Worm (Caenorhabditis elegans): ENCODE measurements around the gene trpa-1.
"Not testable (repeated sequence)": the region's sequence is repeated elsewhere in the genome, so short reads cannot be mapped to it uniquely, and the experiment has no call there.

The trpa-1 gene

DNA sequence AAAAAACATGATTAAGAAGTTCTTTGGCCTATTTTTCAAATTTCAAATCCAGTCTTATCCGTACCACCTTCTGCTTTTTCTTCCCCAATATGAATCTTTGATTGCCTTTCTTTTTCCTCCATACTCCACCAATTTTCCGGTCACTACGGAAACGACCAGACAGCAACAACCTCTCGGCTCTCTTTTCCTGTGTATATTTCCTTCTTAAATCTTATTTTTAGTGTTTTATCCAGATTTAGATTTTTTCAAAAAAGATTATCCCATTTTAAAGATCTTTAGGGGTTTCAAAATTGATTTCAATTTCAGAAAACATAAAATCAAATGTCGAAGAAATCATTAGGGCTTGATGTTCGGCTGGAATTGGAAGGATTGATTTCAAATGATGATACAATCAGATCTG is at the start of gene trpa-1:
Gene trpa-1 (plus strand): TSS at position 301 of the 400 bp plus-strand sequence.
- TF ChIP-seq unc-62 (GFP tag; optimal IDR thresholded peaks at IDR 0.05), result no peak

DNA sequence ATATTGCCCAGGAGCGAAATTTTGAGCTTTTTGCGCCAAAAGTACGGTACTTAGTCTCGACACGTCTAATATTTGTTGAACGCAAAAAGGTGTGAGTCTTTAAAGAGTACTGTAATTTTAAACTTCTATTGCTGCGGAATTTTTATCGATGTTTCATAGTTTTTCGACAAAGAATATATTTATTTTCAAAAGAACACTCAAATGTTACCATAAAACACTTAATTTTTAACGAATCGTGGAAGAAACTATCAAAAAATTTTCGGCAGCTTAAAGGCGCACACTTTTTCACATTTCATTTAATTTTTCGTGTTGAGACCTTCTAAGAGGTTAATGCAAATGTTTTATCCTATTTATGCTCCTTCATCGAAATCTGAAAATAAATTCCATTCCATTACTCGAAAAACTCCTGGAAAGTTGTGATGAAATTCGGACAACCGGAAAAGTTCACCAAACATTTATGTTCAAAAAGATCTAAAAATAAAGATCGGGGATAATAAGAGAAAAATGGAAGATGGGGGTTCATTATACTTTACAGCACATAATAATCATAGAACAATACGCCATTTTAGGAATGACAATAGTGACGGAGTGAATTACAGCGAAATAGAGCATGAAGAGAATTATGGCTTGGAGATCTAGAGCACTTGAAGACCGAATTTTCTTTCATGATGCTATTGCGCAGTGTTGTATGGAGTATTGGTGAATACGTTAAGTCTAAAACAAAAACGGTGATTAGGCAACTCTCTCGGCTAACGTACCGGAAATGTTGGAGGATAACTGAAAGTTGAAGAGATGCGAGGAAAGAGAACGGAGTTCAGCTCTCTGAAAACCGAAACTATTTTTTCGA is 44.0 kb upstream of the trpa-1 start:
- no peak for TF ChIP-seq unc-62 (GFP tag; optimal IDR thresholded peaks at IDR 0.05)

DNA sequence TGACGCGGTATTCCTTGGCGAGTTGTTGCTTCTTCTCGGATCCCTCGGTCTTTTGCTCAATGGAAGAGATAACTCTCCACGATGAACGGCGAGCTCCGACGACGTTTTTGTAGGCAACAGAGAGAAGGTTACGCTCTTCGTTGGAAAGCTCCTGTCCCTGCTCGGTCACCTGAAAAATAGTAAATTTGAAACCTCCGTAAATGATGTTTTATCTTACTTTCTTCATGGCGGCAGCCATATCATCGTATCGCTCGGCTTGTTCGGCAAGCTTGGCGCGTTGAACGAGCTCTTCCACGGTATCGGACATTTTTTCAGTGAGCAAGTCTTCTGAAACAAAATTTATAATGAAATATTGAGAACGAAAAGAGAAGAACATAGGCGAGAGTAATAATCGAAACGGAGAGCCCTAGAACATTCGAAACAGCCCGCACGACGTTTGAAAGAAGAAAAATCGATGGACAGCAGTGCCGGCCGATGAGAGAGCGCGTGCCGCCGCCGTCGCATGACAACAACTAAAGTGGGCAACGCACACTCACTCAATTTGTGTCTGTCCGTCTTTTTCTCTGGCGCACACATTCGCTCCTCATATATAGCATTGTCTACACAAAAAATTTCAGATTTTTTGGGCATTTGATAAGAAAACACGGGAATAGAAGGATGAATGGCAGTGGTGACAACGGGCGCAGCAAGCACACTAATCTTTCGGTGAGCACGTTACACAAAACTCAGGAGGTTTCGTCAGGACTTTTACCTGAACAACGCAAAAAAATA is 42.5 kb upstream of the trpa-1 start, which contains the start of the genes par-5 and M117.3:
Gene par-5 (minus strand): TSS at position 334 of the 771 bp plus-strand sequence.
Gene M117.3 (plus strand): TSS at position 616 of the 771 bp plus-strand sequence.
- TF ChIP-seq unc-62 (GFP tag; optimal IDR thresholded peaks at IDR 0.05), result no peak

DNA sequence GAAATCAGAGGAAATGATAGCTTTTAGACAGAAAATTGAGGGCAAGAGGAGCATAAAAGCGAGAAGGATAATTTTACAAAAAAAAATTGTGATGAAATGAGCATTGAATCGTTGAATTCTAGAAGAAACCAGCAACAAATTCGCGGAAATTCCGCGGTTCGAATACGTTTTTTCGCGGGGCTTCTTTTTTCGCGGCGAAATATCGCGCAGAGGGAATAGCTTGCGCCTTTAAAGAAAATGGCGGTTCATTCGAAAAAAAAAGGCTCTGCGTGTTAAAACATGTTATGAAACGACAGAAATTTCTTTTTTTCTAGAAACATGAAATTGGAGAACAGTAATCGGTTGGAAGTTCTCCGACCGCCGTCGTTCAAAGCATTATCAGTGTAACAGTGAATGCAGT is 41.9 kb upstream of the trpa-1 start:
- TF ChIP-seq unc-62 (GFP tag; optimal IDR thresholded peaks at IDR 0.05), result no peak

DNA sequence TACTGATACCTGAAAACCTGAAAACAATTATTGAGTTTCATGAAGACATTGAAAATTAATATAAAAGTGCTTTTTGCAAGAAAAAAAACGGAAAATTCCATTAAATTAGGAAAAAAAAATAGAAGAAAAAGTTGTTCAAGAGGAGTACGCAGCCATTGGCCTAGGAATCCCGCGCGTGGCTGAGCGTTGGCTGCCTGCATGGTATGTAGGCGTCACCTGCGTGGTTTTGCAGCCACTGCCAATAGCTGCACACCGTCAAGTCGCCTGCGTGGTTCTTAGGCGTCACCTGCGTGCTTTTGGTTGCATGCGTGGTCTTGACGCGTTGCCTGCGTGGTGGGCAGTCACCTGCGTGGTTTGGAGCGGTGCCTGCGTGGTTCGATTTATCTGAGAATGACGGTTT is 36.3 kb upstream of the trpa-1 start, which contains the start of gene M117.6:
Gene M117.6 (minus strand): TSS at position 101 of the 400 bp plus-strand sequence.
- not testable (repeated sequence) for TF ChIP-seq unc-62 (GFP tag; optimal IDR thresholded peaks at IDR 0.05)

DNA sequence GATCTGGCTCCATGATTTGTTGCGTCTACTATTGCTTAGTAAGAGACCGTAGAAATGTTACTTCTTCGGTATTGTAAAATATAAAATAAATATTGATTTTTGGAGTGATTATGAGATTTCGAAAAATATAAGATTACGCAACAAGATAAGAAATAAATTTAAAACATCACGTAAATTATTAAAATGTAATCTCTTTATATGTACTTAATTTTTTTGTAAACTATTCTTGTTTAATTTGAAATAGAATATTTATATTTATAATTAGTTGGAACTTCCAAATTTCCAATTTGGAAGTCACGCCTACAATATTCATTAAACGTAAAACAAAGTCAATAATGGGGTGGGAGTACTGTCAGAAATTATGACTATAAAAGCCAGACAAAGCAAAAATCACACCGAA is 30.9 kb upstream of the trpa-1 start, which contains the start of gene M117.4:
Gene M117.4 (minus strand): TSS at position 101 of the 400 bp plus-strand sequence.
- TF ChIP-seq unc-62 (GFP tag; optimal IDR thresholded peaks at IDR 0.05), result no peak

DNA sequence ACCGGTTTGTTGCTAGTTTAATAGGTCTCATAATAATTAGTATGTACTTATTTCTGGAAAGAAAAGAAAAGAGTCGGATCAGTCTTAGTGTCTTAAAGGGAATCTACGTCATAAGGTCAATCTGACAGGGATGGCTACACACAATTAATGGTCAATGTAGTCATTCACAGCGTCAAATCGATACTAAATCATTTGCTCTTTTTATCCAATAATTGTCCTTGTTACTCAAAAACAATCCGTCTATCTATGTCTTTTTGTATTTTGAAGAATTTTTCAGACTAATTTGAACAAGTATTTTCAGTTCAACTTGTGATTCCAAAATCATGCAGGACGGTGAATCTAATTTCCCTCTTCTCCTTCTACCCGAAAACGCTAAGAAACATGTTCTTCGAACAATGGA is 25.7 kb upstream of the trpa-1 start, which contains the start of gene fbxb-3:
Gene fbxb-3 (plus strand): TSS at position 301 of the 400 bp plus-strand sequence.
- TF ChIP-seq unc-62 (GFP tag; optimal IDR thresholded peaks at IDR 0.05), result no peak

DNA sequence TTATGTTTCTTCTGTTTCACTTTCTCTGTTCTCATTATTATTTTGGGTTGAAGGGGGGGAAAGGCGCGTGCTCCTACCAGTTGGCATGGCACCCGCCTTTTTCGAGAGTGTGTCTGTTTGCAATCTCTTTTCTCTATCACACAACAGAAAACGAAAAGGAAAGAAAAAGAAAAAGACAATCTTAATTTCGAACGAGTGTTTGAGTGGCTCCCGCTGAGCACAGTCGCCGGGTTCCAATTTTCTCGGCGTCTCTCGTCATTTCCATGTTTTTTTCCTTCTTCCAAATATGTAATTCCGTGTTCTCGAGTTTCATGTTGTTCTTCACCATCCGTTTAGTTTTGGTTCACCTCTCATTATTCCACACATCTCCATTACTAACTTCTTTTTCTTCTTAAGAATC is 22.2 kb upstream of the trpa-1 start, which contains the start of gene F38H4.3:
Gene F38H4.3 (plus strand): TSS at position 301 of the 400 bp plus-strand sequence.
- TF ChIP-seq unc-62 (GFP tag; optimal IDR thresholded peaks at IDR 0.05), result no peak

DNA sequence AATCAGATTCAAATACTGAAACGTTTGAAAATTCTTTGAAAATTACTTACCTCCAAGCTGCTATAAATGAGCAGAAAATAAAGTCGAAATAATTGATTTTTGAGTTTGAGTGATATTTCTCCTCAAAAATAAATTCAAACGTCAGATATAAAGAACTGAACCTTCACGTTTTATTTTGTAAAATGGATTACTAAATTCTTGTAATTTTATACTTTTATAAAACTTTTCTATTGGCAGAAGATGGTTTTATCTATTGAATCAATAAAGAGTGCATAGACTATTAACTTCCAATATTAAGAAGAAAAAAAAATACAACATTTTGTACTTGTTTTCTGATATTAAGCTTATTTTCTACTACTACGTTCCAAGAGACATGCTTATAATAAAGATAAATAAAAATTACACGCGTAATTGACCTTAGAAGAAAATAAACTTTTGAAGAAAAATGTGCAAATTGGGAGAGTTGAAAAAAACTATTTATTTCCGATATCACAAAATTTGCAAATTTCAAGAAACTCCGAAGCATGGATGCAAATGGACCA is 16.5 kb upstream of the trpa-1 start, which contains the start of the genes F38H4.6 and F38H4.4:
Gene F38H4.6 (minus strand): TSS at position 101 of the 542 bp plus-strand sequence.
Gene F38H4.4 (plus strand): TSS at position 492 of the 542 bp plus-strand sequence.
- TF ChIP-seq unc-62 (GFP tag; optimal IDR thresholded peaks at IDR 0.05), result no peak

DNA sequence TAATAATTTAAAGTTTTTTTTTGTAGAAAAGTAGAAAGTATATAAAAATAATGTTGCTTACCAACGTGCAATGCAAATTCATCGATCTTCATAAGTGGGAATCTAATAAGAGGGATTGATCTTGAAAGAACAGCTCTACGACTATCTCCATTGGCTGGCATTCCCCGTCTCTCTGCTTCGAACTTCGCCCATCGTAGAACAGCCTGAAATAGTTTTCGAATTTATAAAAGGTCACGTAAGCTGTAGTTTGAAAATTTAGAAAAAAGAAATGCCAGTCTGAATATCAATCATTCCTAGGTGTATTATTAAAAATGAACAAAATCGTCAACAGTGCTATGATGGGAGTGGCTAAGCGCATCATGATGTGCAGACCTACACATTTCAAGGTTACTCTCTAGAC is 12.4 kb upstream of the trpa-1 start, which contains the start of gene F38H4.5:
Gene F38H4.5 (plus strand): TSS at position 301 of the 400 bp plus-strand sequence.
- no peak for TF ChIP-seq unc-62 (GFP tag; optimal IDR thresholded peaks at IDR 0.05)

DNA sequence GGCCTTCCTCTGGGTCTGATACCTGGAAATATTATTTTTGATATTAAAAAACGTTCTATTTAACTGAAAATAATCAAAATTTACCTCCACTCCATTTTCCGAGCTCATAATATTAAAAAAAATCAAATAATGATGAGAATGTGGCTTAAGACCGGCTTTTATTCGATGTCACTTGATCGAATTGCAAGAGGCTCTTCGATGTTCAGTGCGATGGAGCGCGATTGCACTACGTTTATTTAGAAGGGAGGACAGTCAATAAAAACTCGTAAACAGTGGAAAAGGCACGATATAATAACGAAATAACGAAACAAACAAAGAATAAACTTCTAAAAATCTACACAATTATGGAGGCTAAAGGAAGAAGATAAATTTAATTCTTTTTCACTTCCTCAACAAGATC is 9.5 kb upstream of the trpa-1 start, which contains the start of gene tag-30:
Gene tag-30 (minus strand): TSS at position 383 of the 400 bp plus-strand sequence.
- no peak for TF ChIP-seq unc-62 (GFP tag; optimal IDR thresholded peaks at IDR 0.05)

DNA sequence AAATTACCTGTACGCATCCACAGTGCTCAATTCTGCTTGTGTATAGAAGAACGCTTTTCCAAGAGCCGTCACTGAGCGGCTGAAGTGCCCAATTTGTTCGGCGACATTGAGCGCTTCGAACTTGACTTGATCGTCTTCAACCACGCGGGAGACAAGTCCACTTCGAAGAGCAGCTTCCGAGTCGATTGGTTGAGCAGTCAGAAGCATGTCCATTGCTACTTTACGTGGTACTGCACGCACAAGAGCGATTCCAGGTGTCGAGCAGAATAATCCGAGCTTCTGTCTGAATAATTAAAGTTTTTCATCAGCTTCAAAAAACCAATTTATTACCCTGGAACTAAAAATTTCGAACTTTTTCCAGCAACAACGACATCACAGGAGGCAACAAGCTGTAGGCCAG is 8.9 kb upstream of the trpa-1 start:
- TF ChIP-seq unc-62 (GFP tag; optimal IDR thresholded peaks at IDR 0.05), result no peak

DNA sequence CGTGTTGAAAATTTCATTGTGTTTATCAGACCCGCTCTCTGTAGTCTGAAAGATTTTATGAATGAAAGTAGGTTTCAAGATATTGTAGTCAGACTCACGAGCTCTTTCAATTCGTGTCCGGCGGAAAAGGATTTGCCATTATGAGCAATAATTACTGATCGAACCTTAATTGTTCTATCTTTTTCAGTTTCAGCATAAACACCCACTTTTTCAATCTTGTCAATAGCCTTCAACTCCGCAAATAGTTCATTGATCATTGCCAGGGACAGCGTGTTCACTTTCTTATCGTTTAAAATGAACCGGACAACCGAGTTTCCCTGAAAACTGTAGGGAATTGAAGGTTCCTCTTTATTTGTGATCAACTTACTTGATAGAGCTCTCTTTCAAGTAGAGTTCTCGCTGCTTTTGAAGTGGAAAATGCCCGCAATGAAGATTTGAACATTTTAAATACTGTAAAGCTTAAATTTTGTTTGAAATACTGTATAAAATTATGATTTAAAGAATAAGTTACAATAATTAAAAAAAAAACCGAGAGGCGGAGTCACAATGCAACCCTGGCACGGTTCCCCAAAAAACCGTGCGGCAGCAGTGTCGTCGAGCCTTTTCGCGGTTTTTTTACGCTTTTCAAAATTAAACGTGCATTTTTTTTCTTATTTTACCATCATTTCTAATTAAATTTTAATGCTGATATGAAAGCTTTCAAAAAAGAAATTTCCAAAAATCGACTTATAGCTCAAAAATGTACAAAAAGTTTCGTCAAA is 8.2 kb upstream of the trpa-1 start, which contains the start of gene ech-2:
Gene ech-2 (minus strand): TSS at position 452 of the 761 bp plus-strand sequence.
- no peak for TF ChIP-seq unc-62 (GFP tag; optimal IDR thresholded peaks at IDR 0.05)

DNA sequence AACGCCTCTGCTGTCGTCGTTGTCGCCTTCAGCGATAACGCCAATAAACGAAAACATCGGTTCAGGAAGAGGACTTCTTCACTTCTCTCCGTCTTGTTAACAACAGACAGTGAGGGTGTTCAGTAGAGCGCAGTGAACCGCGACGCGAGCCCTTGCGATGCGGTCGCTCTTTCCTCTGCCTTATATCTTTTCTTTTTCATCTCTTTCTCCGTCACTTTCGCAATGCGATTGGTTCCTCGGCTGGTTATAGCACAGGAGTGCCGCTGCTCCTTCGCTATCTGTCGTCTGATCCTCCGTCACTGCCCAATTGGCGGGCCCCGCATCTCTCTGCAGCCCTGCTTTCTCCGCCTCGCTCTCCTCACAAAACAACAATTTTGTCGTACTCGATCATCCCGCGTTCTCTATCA is 7.2 kb upstream of the trpa-1 start:
- TF ChIP-seq unc-62 (GFP tag; optimal IDR thresholded peaks at IDR 0.05), result no peak

DNA sequence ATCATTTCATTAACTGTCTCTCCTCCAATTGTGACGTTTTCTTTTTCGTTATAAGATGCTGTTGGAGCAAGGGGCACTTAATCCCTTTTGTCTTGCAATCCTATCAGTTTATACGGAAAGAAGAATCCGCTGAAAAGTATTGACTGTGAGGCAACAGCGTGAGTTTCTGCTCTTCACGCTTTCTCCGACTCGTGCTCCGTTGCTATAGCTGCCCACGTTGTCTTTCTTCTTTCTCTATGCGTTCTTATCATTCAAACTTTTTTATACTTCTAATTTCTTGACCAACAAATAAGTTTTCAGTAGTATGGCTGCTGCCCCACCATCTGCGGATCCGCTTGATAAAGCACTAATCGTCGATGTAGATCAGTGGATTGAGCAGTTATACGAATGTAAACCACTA is 6.2 kb upstream of the trpa-1 start, which contains the start of gene let-92:
Gene let-92 (plus strand): TSS at position 301 of the 400 bp plus-strand sequence.
- TF ChIP-seq unc-62 (GFP tag; optimal IDR thresholded peaks at IDR 0.05), result no peak

Measured in whole organism, dauer.